Worm (Caenorhabditis elegans): ENCODE data around the gene B0564.2.
A peak's percentile ranks its signal among the peaks of the same experiment; 100 is the strongest.

The B0564.2 gene

DNA sequence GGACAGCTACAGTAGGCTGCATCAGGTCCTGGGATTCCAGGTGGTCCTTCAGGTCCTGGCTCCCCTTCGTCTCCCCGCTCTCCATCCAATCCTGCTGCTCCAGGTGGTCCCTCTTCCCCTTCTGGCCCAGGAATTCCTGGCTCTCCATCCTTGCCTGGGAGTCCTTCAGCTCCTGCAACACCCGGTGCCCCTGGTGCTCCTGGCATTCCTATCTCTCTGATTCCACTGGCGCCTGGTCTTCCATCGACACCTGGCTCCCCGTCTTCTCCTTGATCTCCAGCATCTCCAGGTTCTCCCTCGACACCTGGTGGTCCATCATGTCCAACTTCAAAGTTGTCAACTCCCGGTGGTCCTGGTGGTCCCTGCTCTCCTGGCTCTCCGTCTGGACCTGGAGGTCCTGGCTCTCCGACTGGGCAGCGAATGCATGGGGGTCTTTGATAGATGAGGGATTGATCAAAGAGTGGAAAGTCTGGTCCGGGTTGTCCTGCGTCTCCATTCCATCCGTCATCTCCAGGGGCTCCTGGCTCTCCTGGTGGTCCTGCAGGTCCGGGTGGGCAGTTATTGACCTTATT is 17.7 kb upstream of the B0564.2 start (continued):
- TF ChIP-seq hmg-20 (GFP tag; IDR thresholded peaks at IDR 0.05) (0 out of 2 replicates have a peak, but pooled peaks have one; percentile 8), nfya-1 (tag; optimal IDR thresholded peaks at IDR 0.05; ENCODE audit: borderline replicate concordance, insufficient read depth) (no peak)

DNA sequence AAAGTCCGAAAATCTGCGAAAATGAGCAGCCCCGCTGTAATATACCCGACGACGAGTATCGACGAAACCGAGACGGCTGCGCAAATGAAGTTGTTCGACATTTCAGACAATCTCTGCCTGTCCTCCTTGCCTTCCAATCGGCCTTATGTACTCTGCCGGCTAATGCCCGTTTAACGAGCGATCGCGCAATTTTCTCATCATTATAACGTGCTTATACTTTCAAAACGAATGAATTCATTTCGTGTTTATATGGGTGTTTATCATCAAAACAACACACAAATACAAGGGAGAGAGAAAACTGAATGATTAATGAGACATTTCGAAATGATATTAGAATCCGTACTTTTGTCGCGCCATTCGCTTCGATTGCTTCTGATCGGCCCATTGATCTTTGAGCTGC is 16.5 kb upstream of the B0564.2 start, which contains the start of gene col-132:
Gene col-132 (minus strand): TSS at position 101 of the 400 bp plus-strand sequence.
- TF ChIP-seq rec-8 (tag; optimal IDR thresholded peaks at IDR 0.05) (no peak), B0035.1 (tag; optimal IDR thresholded peaks at IDR 0.05) (no peak), let-526 (GFP tag; IDR thresholded peaks at IDR 0.05) (no peak), lsy-27 (tag; optimal IDR thresholded peaks at IDR 0.05; ENCODE audit: borderline replicate concordance, insufficient read depth) (no peak), fkh-3 (tag; optimal IDR thresholded peaks at IDR 0.05) (no peak), cebp-1 (GFP tag; IDR thresholded peaks at IDR 0.05) (no peak), cebp-1 (tag; optimal IDR thresholded peaks at IDR 0.05) (no peak), ceh-91 (GFP tag; IDR thresholded peaks at IDR 0.05) (no peak), aptf-3 (GFP tag; IDR thresholded peaks at IDR 0.05) (no peak), F23B12.7 (tag; optimal IDR thresholded peaks at IDR 0.05; ENCODE audit: insufficient read depth) (no peak), ztf-3 (GFP tag; optimal IDR thresholded peaks at IDR 0.05) (no peak), ceh-40 (GFP tag; IDR thresholded peaks at IDR 0.05) (no peak), ztf-22 (GFP tag; optimal IDR thresholded peaks at IDR 0.05) (no peak)

DNA sequence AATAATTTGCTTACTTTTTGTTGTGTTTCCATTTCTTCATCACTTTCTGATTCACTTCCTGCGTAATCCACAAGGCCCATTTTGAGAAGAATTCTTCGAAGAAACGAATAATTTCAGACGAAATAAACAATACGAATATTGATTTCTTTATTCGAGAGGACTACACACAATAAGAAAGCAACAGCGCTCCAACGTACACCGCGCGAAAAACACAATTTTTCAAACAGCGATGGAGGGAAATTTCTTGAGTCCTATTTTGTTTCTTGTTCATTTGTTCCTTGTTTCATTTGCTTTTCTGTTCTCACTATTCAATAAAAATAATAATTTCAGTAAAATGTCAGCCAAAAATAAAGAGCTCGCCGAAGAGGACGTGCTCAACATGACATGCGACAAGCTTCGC is 13.8 kb upstream of the B0564.2 start, which contains the start of the genes prcc-1 and C39E9.12:
Gene prcc-1 (minus strand): TSS at position 119 of the 400 bp plus-strand sequence.
Gene C39E9.12 (plus strand): TSS at position 331 of the 400 bp plus-strand sequence.
- TF ChIP-seq madf-3 (GFP tag; IDR thresholded peaks at IDR 0.05) (peak; percentile 72), gei-17 (GFP tag; optimal IDR thresholded peaks at IDR 0.05) (no peak), F22D6.2 (tag; optimal IDR thresholded peaks at IDR 0.05) (no peak), ztf-22 (GFP tag; optimal IDR thresholded peaks at IDR 0.05) (no peak), egl-44 (GFP tag; IDR thresholded peaks at IDR 0.05) (no peak), K11D2.4 (GFP tag; IDR thresholded peaks at IDR 0.05) (no peak), D2030.7 (GFP tag; IDR thresholded peaks at IDR 0.05) (peak; percentile 89), ZK185.1 (tag; optimal IDR thresholded peaks at IDR 0.05; ENCODE audit: poor library complexity, severe bottlenecking) (no peak), egl-18 (GFP tag; IDR thresholded peaks at IDR 0.05) (no peak), lsy-27 (tag; optimal IDR thresholded peaks at IDR 0.05; ENCODE audit: borderline replicate concordance, insufficient read depth) (no peak), ceh-100 (GFP tag; IDR thresholded peaks at IDR 0.05) (peak; percentile 54; the same call in 1 of the 2 replicates), let-526 (GFP tag; IDR thresholded peaks at IDR 0.05) (no peak), unc-130 (GFP tag; optimal IDR thresholded peaks at IDR 0.05) (peak; percentile 69), dpl-1 (GFP tag; optimal IDR thresholded peaks at IDR 0.05) (peak; percentile 91), ama-1 (optimal IDR thresholded peaks at IDR 0.05) (no peak), ama-1 (GFP tag; optimal IDR thresholded peaks at IDR 0.05) (no peak), attf-5 (GFP tag; optimal IDR thresholded peaks at IDR 0.05) (peak; percentile 44), him-1 (tag; optimal IDR thresholded peaks at IDR 0.05) (peak; percentile 1), rcor-1 (GFP tag; IDR thresholded peaks at IDR 0.05) (peak; percentile 23; the same call in 1 of the 2 replicates), T26A5.8 (tag; optimal IDR thresholded peaks at IDR 0.05) (no peak), hmg-1.2 (GFP tag; IDR thresholded peaks at IDR 0.05) (peak; percentile 53; the same call in 1 of the 2 replicates), madf-8 (GFP tag; conservative IDR thresholded peaks at IDR 0.05) (peak; percentile 84), zim-3 (tag; optimal IDR thresholded peaks at IDR 0.05) (no peak), fkh-3 (tag; optimal IDR thresholded peaks at IDR 0.05) (no peak), aptf-3 (GFP tag; IDR thresholded peaks at IDR 0.05) (no peak), nhr-80 (tag; optimal IDR thresholded peaks at IDR 0.05) (no peak), ceh-58 (GFP tag; IDR thresholded peaks at IDR 0.05) (no peak), pbrm-1 (GFP tag; IDR thresholded peaks at IDR 0.05) (peak; percentile 29; the same call in 1 of the 2 replicates), mcd-1 (GFP tag; IDR thresholded peaks at IDR 0.05) (peak; percentile 88), hsf-1 (GFP tag; IDR thresholded peaks at IDR 0.05) (no peak; the same call in 1 of the 2 replicates), hmg-20 (GFP tag; IDR thresholded peaks at IDR 0.05) (no peak), attf-6 (GFP tag; IDR thresholded peaks at IDR 0.05) (no peak), xnd-1 (tag; optimal IDR thresholded peaks at IDR 0.05) (peak; percentile 80), madf-6 (GFP tag; IDR thresholded peaks at IDR 0.05) (peak; percentile 95), lin-54 (GFP tag; optimal IDR thresholded peaks at IDR 0.05) (peak; percentile 82)

Measured in whole organism, young adult.